Worm (Caenorhabditis elegans): Measurements from ENCODE around the gene C13E3.1.

ce11 chrX:8902920-8903319 is 10.0 kb downstream of the C13E3.1 start:
- TF ChIP-seq odd-2 (tag; optimal IDR thresholded peaks at IDR 0.05) (no peak), unc-3 (GFP tag; conservative IDR thresholded peaks at IDR 0.05) (no peak), unc-3 (tag; optimal IDR thresholded peaks at IDR 0.05) (no peak), dmd-4 (tag; optimal IDR thresholded peaks at IDR 0.05; ENCODE audit: borderline replicate concordance) (no peak)

Data from whole organism, late embryonic.